Worm (Caenorhabditis elegans) whole organism, L2 larva: ENCODE results near the gene F07H5.7.
A peak's percentile ranks its signal among the peaks of the same experiment; 100 is the strongest.

Source experiments
- C34F6.9 ChIP-seq: fragments of 150-350 bp; optimal IDR thresholded peaks from 2 replicates; lab custom pipeline; 2014; ENCODE audit warnings: missing biosample characterization, missing genetic modification characterization
- F13H6.1 ChIP-seq: sonication (generic microtip); optimal IDR thresholded peaks from 2 replicates; lab custom pipeline; 2016; ENCODE audit warnings: missing genetic modification characterization, missing compliant biosample characterization
- R02D3.7 ChIP-seq: fragments of 150-350 bp; optimal IDR thresholded peaks from 2 replicates; lab custom pipeline; 2014; ENCODE audit warnings: missing biosample characterization, missing genetic modification characterization
- Y55F3AM.14 ChIP-seq: fragments of 200-800 bp; sonication (Bioruptor generic); optimal IDR thresholded peaks from 2 replicates; lab custom pipeline; 2018; ENCODE audit warnings: mild to moderate bottlenecking, missing genetic modification characterization, missing compliant biosample characterization
- alr-1 ChIP-seq: fragments of 150-350 bp; optimal IDR thresholded peaks from 2 replicates; lab custom pipeline; 2014; ENCODE audit warnings: missing biosample characterization, missing genetic modification characterization
- aly-2 ChIP-seq: fragments of 150-350 bp; optimal IDR thresholded peaks from 2 replicates; lab custom pipeline; 2014; ENCODE audit warnings: missing biosample characterization, missing genetic modification characterization
- ama-1 ChIP-seq: fragments of 150-350 bp; optimal IDR thresholded peaks from 2 replicates; lab custom pipeline; 2018; ENCODE audit warnings: inconsistent platforms
- blmp-1 ChIP-seq: sonication (generic microtip); optimal IDR thresholded peaks from 2 replicates; lab custom pipeline; 2017; ENCODE audit warnings: missing genetic modification characterization, mild to moderate bottlenecking, missing compliant biosample characterization, antibody characterized with exemption, moderate library complexity; ENCODE audit not compliant: insufficient read depth
- ceh-16 ChIP-seq: fragments of 150-350 bp; optimal IDR thresholded peaks from 2 replicates; lab custom pipeline; 2014; ENCODE audit warnings: missing biosample characterization, missing genetic modification characterization
- ceh-82 ChIP-seq: fragments of 150-350 bp; optimal IDR thresholded peaks from 2 replicates; lab custom pipeline; 2014; ENCODE audit warnings: missing biosample characterization, missing genetic modification characterization
- crh-2 ChIP-seq: sonication (generic microtip); optimal IDR thresholded peaks from 2 replicates; lab custom pipeline; 2017; ENCODE audit warnings: missing biosample characterization, missing genetic modification characterization
- dmd-4 ChIP-seq: sonication (generic microtip); optimal IDR thresholded peaks from 2 replicates; lab custom pipeline; 2017; ENCODE audit warnings: missing biosample characterization, missing genetic modification characterization
- egl-27 ChIP-seq: sonication (generic microtip); optimal IDR thresholded peaks from 3 replicates; lab custom pipeline; 2017; ENCODE audit warnings: missing biosample characterization, missing genetic modification reagents, missing genetic modification characterization
- elt-3 ChIP-seq: sonication (generic microtip); optimal IDR thresholded peaks from 2 replicates; lab custom pipeline; 2017; ENCODE audit warnings: missing biosample characterization, missing genetic modification characterization
- fos-1 ChIP-seq: fragments of 150-350 bp; optimal IDR thresholded peaks from 2 replicates; lab custom pipeline; 2014; ENCODE audit warnings: missing biosample characterization, missing genetic modification characterization
- gmeb-1 ChIP-seq: fragments of 150-350 bp; optimal IDR thresholded peaks from 2 replicates; lab custom pipeline; 2014; ENCODE audit warnings: missing biosample characterization, missing genetic modification characterization
- lin-11 ChIP-seq: fragments of 150-350 bp; sonication (generic microtip); optimal IDR thresholded peaks from 2 replicates; lab custom pipeline; 2014; ENCODE audit warnings: missing biosample characterization, missing genetic modification characterization, inconsistent platforms, mixed read lengths
- lin-13 ChIP-seq: fragments of 150-350 bp; optimal IDR thresholded peaks from 2 replicates; lab custom pipeline; 2014; ENCODE audit warnings: missing biosample characterization, missing genetic modification reagents, missing genetic modification characterization
- lsy-2 ChIP-seq, 2 experiments: fragments of 150-350 bp in 1 of 2; sonication (generic microtip) in 1 of 2; optimal IDR thresholded peaks; 2 replicates each; lab custom pipeline; 2014 to 2017; ENCODE audit warnings: missing biosample characterization in 2 of 2, missing genetic modification characterization in 2 of 2
- mab-5 ChIP-seq: fragments of 150-350 bp; optimal IDR thresholded peaks from 2 replicates; lab custom pipeline; 2014; ENCODE audit warnings: missing biosample characterization, missing genetic modification characterization
- mbf-1 ChIP-seq: sonication (generic microtip); optimal IDR thresholded peaks from 2 replicates; lab custom pipeline; 2017; ENCODE audit warnings: missing biosample characterization, missing genetic modification characterization
- mdl-1 ChIP-seq, 2 experiments: fragments of 150-350 bp in 1 of 2; sonication (generic microtip) in 1 of 2; optimal IDR thresholded peaks; 2 replicates each; lab custom pipeline; 2017; ENCODE audit warnings: missing biosample characterization in 2 of 2, missing genetic modification characterization in 2 of 2
- nhr-11 ChIP-seq: fragments of 150-350 bp; optimal IDR thresholded peaks from 2 replicates; lab custom pipeline; 2014; ENCODE audit warnings: missing biosample characterization, missing genetic modification characterization
- nhr-12 ChIP-seq: fragments of 150-350 bp; optimal IDR thresholded peaks from 2 replicates; lab custom pipeline; 2014; ENCODE audit warnings: missing biosample characterization, missing genetic modification characterization
- nhr-129 ChIP-seq: fragments of 150-350 bp; optimal IDR thresholded peaks from 2 replicates; lab custom pipeline; 2014; ENCODE audit warnings: missing biosample characterization, missing genetic modification characterization
- nhr-21 ChIP-seq: fragments of 150-350 bp; optimal IDR thresholded peaks from 2 replicates; lab custom pipeline; 2014; ENCODE audit warnings: missing biosample characterization, missing genetic modification characterization
- nhr-23 ChIP-seq: fragments of 150-350 bp; optimal IDR thresholded peaks from 2 replicates; lab custom pipeline; 2014; ENCODE audit warnings: missing biosample characterization, missing genetic modification reagents, missing genetic modification characterization
- nhr-237 ChIP-seq: fragments of 150-350 bp; optimal IDR thresholded peaks from 2 replicates; lab custom pipeline; 2014; ENCODE audit warnings: missing biosample characterization, missing genetic modification characterization
- nhr-25 ChIP-seq: fragments of 150-350 bp; sonication (generic microtip); optimal IDR thresholded peaks from 3 replicates; lab custom pipeline; 2014; ENCODE audit warnings: missing biosample characterization, missing genetic modification characterization
- nhr-6 ChIP-seq: fragments of 150-350 bp; optimal IDR thresholded peaks from 2 replicates; lab custom pipeline; 2014; ENCODE audit warnings: missing biosample characterization, missing genetic modification characterization
- peb-1 ChIP-seq: fragments of 150-350 bp; optimal IDR thresholded peaks from 2 replicates; lab custom pipeline; 2014; ENCODE audit warnings: missing biosample characterization, missing genetic modification characterization
- sem-4 ChIP-seq: fragments of 150-350 bp; optimal IDR thresholded peaks from 2 replicates; lab custom pipeline; 2014; ENCODE audit warnings: missing biosample characterization, missing genetic modification reagents, missing genetic modification characterization
- skn-1 ChIP-seq: sonication (generic microtip); optimal IDR thresholded peaks from 2 replicates; lab custom pipeline; 2017; ENCODE audit warnings: missing biosample characterization, missing genetic modification characterization
- sma-3 ChIP-seq: sonication (generic microtip); optimal IDR thresholded peaks from 2 replicates; lab custom pipeline; 2016; ENCODE audit warnings: missing genetic modification reagents, missing genetic modification characterization, missing compliant biosample characterization
- sma-9 ChIP-seq, 2 experiments: fragments of 150-350 bp in 1 of 2; sonication (generic microtip) in 1 of 2; optimal IDR thresholded peaks; 2 replicates each; lab custom pipeline; 2014 to 2016; ENCODE audit warnings: missing genetic modification characterization in 2 of 2, mild to moderate bottlenecking in 1 of 2, missing biosample characterization in 1 of 2, missing compliant biosample characterization in 1 of 2, missing genetic modification reagents in 1 of 2, moderate library complexity in 1 of 2
- unc-39 ChIP-seq: fragments of 150-350 bp; optimal IDR thresholded peaks from 2 replicates; lab custom pipeline; 2014; ENCODE audit warnings: missing biosample characterization, missing genetic modification characterization
- unc-62 ChIP-seq: fragments of 150-350 bp; optimal IDR thresholded peaks from 2 replicates; lab custom pipeline; 2014; ENCODE audit warnings: missing biosample characterization, missing genetic modification reagents, missing genetic modification characterization
- ztf-11 ChIP-seq: sonication (generic microtip); optimal IDR thresholded peaks from 2 replicates; lab custom pipeline; 2017; ENCODE audit warnings: missing biosample characterization, missing genetic modification characterization

The F07H5.7 gene

ce11 chrII:8743379-8744173 lies 50.4 kb downstream of the F07H5.7 start, which contains the start of gene mak-1:
TSS of gene mak-1 (plus strand) at chrII:8744071.
- TF ChIP-seq mdl-1 (tag; optimal IDR thresholded peaks at IDR 0.05; lab: Kevin White, UChicago) (peak; percentile 11 to 28), ama-1 (peak; percentile 92), F13H6.1 (peak; percentile 51), sma-9 (GFP tag; optimal IDR thresholded peaks at IDR 0.05; lab: Kevin White, UChicago) (peak; percentile 92), sma-9 (tag; optimal IDR thresholded peaks at IDR 0.05; lab: Kevin White, UChicago) (no peak), nhr-237 (tag; lab: Kevin White, UChicago) (no peak), gmeb-1 (tag; lab: Kevin White, UChicago) (peak; percentile 19), blmp-1 (peak; percentile 31), nhr-25 (tag; lab: Kevin White, UChicago) (peak; percentile 67), nhr-21 (peak; percentile 37), lin-13 (GFP tag; lab: Kevin White, UChicago) (peak; percentile 44), nhr-129 (tag; lab: Kevin White, UChicago) (peak; percentile 58), fos-1 (no peak), sma-3 (GFP tag; lab: Kevin White, UChicago) (no peak), nhr-12 (tag; lab: Kevin White, UChicago) (no peak), R02D3.7 (no peak)

ce11 chrII:8742972-8743371 lies 51.0 kb downstream of the F07H5.7 start:
- TF ChIP-seq lsy-2 (tag; optimal IDR thresholded peaks at IDR 0.05; lab: Kevin White, UChicago) (peak in 1 of 2 experiments; percentile 49), mab-5 (tag; lab: Kevin White, UChicago) (no peak), ceh-16 (tag; lab: Kevin White, UChicago) (no peak), nhr-6 (tag; lab: Kevin White, UChicago) (no peak), C34F6.9 (tag; lab: Kevin White, UChicago) (peak; percentile 34), crh-2 (tag; lab: Kevin White, UChicago) (no peak), ceh-82 (tag; lab: Kevin White, UChicago) (no peak), ztf-11 (tag; lab: Kevin White, UChicago) (no peak), sem-4 (tag; lab: Kevin White, UChicago) (no peak), dmd-4 (no peak), aly-2 (tag; lab: Kevin White, UChicago) (no peak), nhr-12 (tag; lab: Kevin White, UChicago) (no peak), nhr-11 (tag; lab: Kevin White, UChicago) (no peak), lin-13 (GFP tag; lab: Kevin White, UChicago) (peak; percentile 14), peb-1 (tag; lab: Kevin White, UChicago) (no peak), alr-1 (no peak), Y55F3AM.14 (GFP tag; lab: Kevin White, UChicago) (no peak), ama-1 (no peak), nhr-25 (tag; lab: Kevin White, UChicago) (no peak), nhr-23 (tag; lab: Kevin White, UChicago) (no peak), blmp-1 (no peak), lin-11 (peak; percentile 26), egl-27 (tag; lab: Kevin White, UChicago) (no peak), nhr-129 (tag; lab: Kevin White, UChicago) (no peak), skn-1 (tag; lab: Kevin White, UChicago) (no peak), elt-3 (tag; lab: Kevin White, UChicago) (no peak), mdl-1 (tag; optimal IDR thresholded peaks at IDR 0.05; lab: Kevin White, UChicago) (no peak), unc-39 (tag; lab: Kevin White, UChicago) (no peak), unc-62 (GFP tag; lab: Kevin White, UChicago) (no peak), mbf-1 (no peak)
